Worm (Caenorhabditis elegans) whole organism, young adult: ENCODE measurements around the gene F27E5.9.

Experiments
- B0261.1 ChIP-seq: sonication (generic microtip); optimal IDR thresholded peaks from 2 replicates; lab custom pipeline; 2016; ENCODE audit warnings: mild to moderate bottlenecking, missing genetic modification characterization, moderate library complexity, missing compliant biosample characterization
- C17E4.6 ChIP-seq: fragments of 200-800 bp; sonication (Bioruptor generic); IDR thresholded peaks from 2 replicates; pipeline ENCODE4 v1.3.6; 2022; ENCODE audit warnings: missing genetic modification reagents, missing genetic modification characterization, missing compliant biosample characterization
- F22D6.2 ChIP-seq: sonication (generic microtip); optimal IDR thresholded peaks from 2 replicates; lab custom pipeline; 2016; ENCODE audit warnings: mild to moderate bottlenecking, missing genetic modification characterization, missing compliant biosample characterization
- F33H1.4 ChIP-seq: fragments of 200-800 bp; sonication (Bioruptor generic); IDR thresholded peaks from 2 replicates; pipeline ENCODE4 v1.3.6; 2022; ENCODE audit warnings: missing genetic modification reagents, missing genetic modification characterization, missing compliant biosample characterization
- F39B2.1 ChIP-seq: fragments of 200-800 bp; sonication (Bioruptor generic); IDR thresholded peaks from 2 replicates; pipeline ENCODE4 v1.3.6; 2022; ENCODE audit warnings: missing genetic modification reagents, missing genetic modification characterization, missing compliant biosample characterization
- F52B5.7 ChIP-seq: sonication (generic microtip); optimal IDR thresholded peaks from 2 replicates; lab custom pipeline; 2016; ENCODE audit warnings: mild to moderate bottlenecking, missing genetic modification characterization, missing compliant biosample characterization
- F57A8.1 ChIP-seq: fragments of 200-800 bp; sonication (Bioruptor generic); optimal IDR thresholded peaks from 2 replicates; lab custom pipeline; 2018; ENCODE audit warnings: mild to moderate bottlenecking, missing genetic modification characterization, moderate library complexity, missing compliant biosample characterization
- K11D2.4 ChIP-seq: fragments of 200-800 bp; sonication (Bioruptor generic); IDR thresholded peaks from 2 replicates; pipeline ENCODE4 v1.3.6; 2022; ENCODE audit warnings: missing genetic modification reagents, missing genetic modification characterization, missing compliant biosample characterization
- K12H6.12 ChIP-seq: fragments of 200-800 bp; sonication (Bioruptor generic); optimal IDR thresholded peaks from 2 replicates; lab custom pipeline; 2018; ENCODE audit warnings: mild to moderate bottlenecking, missing genetic modification characterization, missing compliant biosample characterization
- Y95B8A.8 ChIP-seq: fragments of 200-800 bp; sonication (Bioruptor generic); IDR thresholded peaks from 2 replicates; pipeline ENCODE4 v1.3.6; 2022; ENCODE audit warnings: missing genetic modification reagents, missing genetic modification characterization, missing compliant biosample characterization
- akir-1 ChIP-seq: fragments of 200-800 bp; sonication (Bioruptor generic); optimal IDR thresholded peaks from 2 replicates; lab custom pipeline; 2018; ENCODE audit warnings: mild to moderate bottlenecking, missing genetic modification characterization, moderate library complexity, missing compliant biosample characterization
- aptf-3 ChIP-seq: fragments of 200-800 bp; sonication (Bioruptor generic); IDR thresholded peaks from 2 replicates; pipeline ENCODE4 v1.3.6; 2022; ENCODE audit warnings: missing genetic modification characterization, missing compliant biosample characterization
- atf-7 ChIP-seq: sonication (generic microtip); optimal IDR thresholded peaks from 2 replicates; lab custom pipeline; 2017; ENCODE audit warnings: mild to moderate bottlenecking, missing genetic modification characterization, missing compliant biosample characterization
- athp-1 ChIP-seq: sonication (generic microtip); optimal IDR thresholded peaks from 2 replicates; lab custom pipeline; 2017; ENCODE audit warnings: mild to moderate bottlenecking, missing genetic modification characterization, missing compliant biosample characterization
- ceh-27 ChIP-seq: fragments of 200-800 bp; sonication (Bioruptor generic); optimal IDR thresholded peaks from 2 replicates; lab custom pipeline; 2018; ENCODE audit warnings: mild to moderate bottlenecking, missing genetic modification characterization, moderate library complexity, missing compliant biosample characterization
- ceh-40 ChIP-seq: fragments of 200-800 bp; sonication (Bioruptor generic); IDR thresholded peaks from 2 replicates; pipeline ENCODE4 v1.3.6; 2022; ENCODE audit warnings: missing genetic modification characterization, missing compliant biosample characterization
- ceh-91 ChIP-seq: fragments of 200-800 bp; sonication (Bioruptor generic); IDR thresholded peaks from 2 replicates; pipeline ENCODE4 v1.3.6; 2022; ENCODE audit warnings: missing genetic modification reagents, missing genetic modification characterization, missing compliant biosample characterization
- dpff-1 ChIP-seq: sonication (generic microtip); optimal IDR thresholded peaks from 2 replicates; lab custom pipeline; 2017; ENCODE audit warnings: mild to moderate bottlenecking, missing genetic modification characterization, missing compliant biosample characterization
- egl-18 ChIP-seq: fragments of 200-800 bp; sonication (Bioruptor generic); IDR thresholded peaks from 2 replicates; pipeline ENCODE4 v1.3.6; 2022; ENCODE audit warnings: missing genetic modification reagents, missing genetic modification characterization, missing compliant biosample characterization
- egrh-3 ChIP-seq: fragments of 200-800 bp; sonication (Bioruptor generic); IDR thresholded peaks from 2 replicates; pipeline ENCODE4 v1.3.6; 2022; ENCODE audit warnings: missing genetic modification reagents, missing genetic modification characterization, missing compliant biosample characterization
- ekl-4 ChIP-seq: fragments of 200-800 bp; sonication (Bioruptor generic); IDR thresholded peaks from 2 replicates; pipeline ENCODE4 v1.3.6; 2022; ENCODE audit warnings: missing genetic modification reagents, missing genetic modification characterization, missing compliant biosample characterization
- hrde-1 ChIP-seq: sonication (generic microtip); optimal IDR thresholded peaks from 2 replicates; lab custom pipeline; 2016; ENCODE audit warnings: missing genetic modification characterization, mild to moderate bottlenecking, missing compliant biosample characterization, moderate library complexity, missing genotype, missing genetic modification reagents, borderline replicate concordance
- let-607 ChIP-seq, 2 experiments: fragments of 200-800 bp in 1 of 2; sonication (Bioruptor generic) in 1 of 2; sonication (generic microtip) in 1 of 2; optimal IDR thresholded peaks; 2 replicates each; lab custom pipeline; 2016 to 2018; ENCODE audit warnings: mild to moderate bottlenecking in 2 of 2, missing compliant biosample characterization in 2 of 2, missing genetic modification characterization in 2 of 2, moderate library complexity in 2 of 2, missing genotype in 1 of 2
- lin-26 ChIP-seq: fragments of 200-800 bp; sonication (Bioruptor generic); IDR thresholded peaks from 2 replicates; pipeline ENCODE4 v1.3.6; 2022; ENCODE audit warnings: missing genetic modification reagents, missing genetic modification characterization, missing compliant biosample characterization
- lin-54 ChIP-seq: fragments of 200-800 bp; sonication (Bioruptor generic); optimal IDR thresholded peaks from 2 replicates; lab custom pipeline; 2018; ENCODE audit warnings: mild to moderate bottlenecking, missing genetic modification characterization, missing compliant biosample characterization
- lsl-1 ChIP-seq: fragments of 200-800 bp; sonication (Bioruptor generic); optimal IDR thresholded peaks from 2 replicates; lab custom pipeline; 2018; ENCODE audit warnings: mild to moderate bottlenecking, missing genetic modification characterization, moderate library complexity, missing compliant biosample characterization
- lsy-27 ChIP-seq: sonication (generic microtip); optimal IDR thresholded peaks from 2 replicates; lab custom pipeline; 2017; ENCODE audit warnings: missing genetic modification characterization, mild to moderate bottlenecking, missing compliant biosample characterization, antibody characterized with exemption, missing genotype, borderline replicate concordance; ENCODE audit not compliant: insufficient read depth
- madf-10 ChIP-seq: sonication (generic microtip); optimal IDR thresholded peaks from 2 replicates; lab custom pipeline; 2016; ENCODE audit warnings: mild to moderate bottlenecking, missing genetic modification characterization, missing compliant biosample characterization
- madf-3 ChIP-seq: fragments of 200-800 bp; sonication (Bioruptor generic); IDR thresholded peaks from 2 replicates; pipeline ENCODE4 v1.3.6; 2022; ENCODE audit warnings: missing genetic modification reagents, missing genetic modification characterization, missing compliant biosample characterization
- mel-28 ChIP-seq: sonication (generic microtip); optimal IDR thresholded peaks from 2 replicates; lab custom pipeline; 2016; ENCODE audit warnings: borderline replicate concordance, mild to moderate bottlenecking, missing genetic modification characterization, missing compliant biosample characterization
- mes-4 ChIP-seq: sonication (generic microtip); optimal IDR thresholded peaks from 2 replicates; lab custom pipeline; 2016; ENCODE audit warnings: missing genotype, missing genetic modification characterization, missing compliant biosample characterization
- mxl-1 ChIP-seq: sonication (generic microtip); optimal IDR thresholded peaks from 2 replicates; lab custom pipeline; 2016; ENCODE audit warnings: missing genetic modification characterization, missing compliant biosample characterization
- nfyb-1 ChIP-seq: fragments of 200-800 bp; sonication (Bioruptor generic); IDR thresholded peaks from 2 replicates; pipeline ENCODE4 v1.3.6; 2022; ENCODE audit warnings: missing genetic modification reagents, missing genetic modification characterization, missing compliant biosample characterization
- nhr-90 ChIP-seq: sonication (generic microtip); optimal IDR thresholded peaks from 2 replicates; lab custom pipeline; 2016; ENCODE audit warnings: missing genotype, mild to moderate bottlenecking, missing genetic modification characterization, missing compliant biosample characterization
- pbrm-1 ChIP-seq: fragments of 200-800 bp; sonication (Bioruptor generic); IDR thresholded peaks from 2 replicates; pipeline ENCODE4 v1.3.6; 2022; ENCODE audit warnings: missing genetic modification reagents, missing genetic modification characterization, missing compliant biosample characterization
- repo-1 ChIP-seq: sonication (generic microtip); optimal IDR thresholded peaks from 2 replicates; lab custom pipeline; 2017; ENCODE audit warnings: mild to moderate bottlenecking, missing genetic modification characterization, missing compliant biosample characterization
- snpc-1.3 ChIP-seq: sonication (generic microtip); optimal IDR thresholded peaks from 2 replicates; lab custom pipeline; 2017; ENCODE audit warnings: missing genetic modification characterization, mild to moderate bottlenecking, missing compliant biosample characterization, antibody characterized with exemption, moderate library complexity, missing genotype, missing genetic modification reagents; ENCODE audit not compliant: insufficient read depth
- snpc-4 ChIP-seq, 5 experiments: fragments of 150-350 bp in 1 of 5; sonication (generic microtip) in 4 of 5; optimal IDR thresholded peaks; 2 replicates each; lab custom pipeline; 2014 to 2018; ENCODE audit warnings: missing genetic modification characterization in 5 of 5, missing biosample characterization in 3 of 5, antibody characterized with exemption in 2 of 5, mild to moderate bottlenecking in 2 of 5, missing compliant biosample characterization in 2 of 5, missing genotype in 2 of 5, moderate library complexity in 2 of 5, missing genetic modification reagents in 1 of 5
- sptf-2 ChIP-seq: fragments of 200-800 bp; sonication (Bioruptor generic); optimal IDR thresholded peaks from 2 replicates; lab custom pipeline; 2018; ENCODE audit warnings: mild to moderate bottlenecking, missing genetic modification characterization, missing compliant biosample characterization
- tbp1 ChIP-seq: fragments of 200-800 bp; sonication (Bioruptor generic); optimal IDR thresholded peaks from 2 replicates; lab custom pipeline; 2018; ENCODE audit warnings: mild to moderate bottlenecking, missing genetic modification characterization, missing compliant biosample characterization
- tlf-1 ChIP-seq: fragments of 200-800 bp; sonication (Bioruptor generic); optimal IDR thresholded peaks from 2 replicates; lab custom pipeline; 2018; ENCODE audit warnings: mild to moderate bottlenecking, missing genetic modification characterization, missing compliant biosample characterization
- zfh-2 ChIP-seq: fragments of 200-800 bp; sonication (Bioruptor generic); conservative IDR thresholded peaks from 2 replicates; pipeline ENCODE4 v1.3.6; 2022; ENCODE audit warnings: missing genetic modification reagents, missing genetic modification characterization, missing compliant biosample characterization
- ztf-18 ChIP-seq: sonication (generic microtip); optimal IDR thresholded peaks from 2 replicates; lab custom pipeline; 2016; ENCODE audit warnings: missing genotype, mild to moderate bottlenecking, missing genetic modification characterization, missing compliant biosample characterization
- ztf-25 ChIP-seq: fragments of 200-800 bp; sonication (Bioruptor generic); IDR thresholded peaks from 2 replicates; pipeline ENCODE4 v1.3.6; 2022; ENCODE audit warnings: missing genetic modification reagents, missing genetic modification characterization, missing compliant biosample characterization
- ztf-28 ChIP-seq: fragments of 200-800 bp; sonication (Bioruptor generic); IDR thresholded peaks from 2 replicates; pipeline ENCODE4 v1.3.6; 2022; ENCODE audit warnings: missing genetic modification reagents, missing genetic modification characterization, missing compliant biosample characterization
- ztf-6 ChIP-seq: fragments of 200-800 bp; sonication (Bioruptor generic); IDR thresholded peaks from 2 replicates; pipeline ENCODE4 v1.3.6; 2022; ENCODE audit warnings: missing genetic modification reagents, missing genetic modification characterization, missing compliant biosample characterization

F27E5.9 gene

ce11 chrII:10168905-10169782 is 34.4 kb downstream of the F27E5.9 start, which contains the start of gene daf-19 (continued):
- TF ChIP-seq ekl-4 (GFP tag; lab: Robert Waterston, UW) (0 out of 2 replicates have a peak, but pooled peaks have one; percentile 33), lin-26 (GFP tag; lab: Robert Waterston, UW) (no peak), nhr-90 (no peak), lsl-1 (GFP tag; lab: Kevin White, UChicago) (no peak), ztf-6 (no peak), B0261.1 (tag; lab: Kevin White, UChicago) (no peak), ztf-18 (peak; percentile 12), tbp1 (peak; percentile 24), F39B2.1 (no peak), snpc-1.3 (no peak), tlf-1 (GFP tag; lab: Kevin White, UChicago) (no peak), sptf-2 (no peak), hrde-1 (tag; lab: Kevin White, UChicago) (no peak), let-607 (tag; optimal IDR thresholded peaks at IDR 0.05; lab: Kevin White, UChicago) (peak in 1 of 2 experiments; percentile 4), nfyb-1 (GFP tag; lab: Robert Waterston, UW) (peak; percentile 79), snpc-4 (GFP tag; optimal IDR thresholded peaks at IDR 0.05; lab: Kevin White, UChicago) (no peak), snpc-4 (tag; optimal IDR thresholded peaks at IDR 0.05; lab: Kevin White, UChicago) (peak in 1 of 4 experiments; percentile 17), madf-3 (no peak), F57A8.1 (no peak), repo-1 (tag; lab: Kevin White, UChicago) (no peak), ceh-27 (GFP tag; lab: Kevin White, UChicago) (peak; percentile 59), aptf-3 (GFP tag; lab: Robert Waterston, UW) (no peak), Y95B8A.8 (no peak), C17E4.6 (GFP tag; lab: Robert Waterston, UW) (no peak), K12H6.12 (tag; lab: Kevin White, UChicago) (peak; percentile 35), lsy-27 (no peak), ztf-28 (GFP tag; lab: Robert Waterston, UW) (no peak), F52B5.7 (tag; lab: Kevin White, UChicago) (no peak), pbrm-1 (GFP tag; lab: Robert Waterston, UW) (no peak), akir-1 (no peak), ceh-91 (GFP tag; lab: Robert Waterston, UW) (no peak), zfh-2 (GFP tag; lab: Robert Waterston, UW) (peak; percentile 70), madf-10 (tag; lab: Kevin White, UChicago) (peak; percentile 4), mes-4 (tag; lab: Kevin White, UChicago) (no peak), athp-1 (tag; lab: Kevin White, UChicago) (no peak), K11D2.4 (GFP tag; lab: Robert Waterston, UW) (0 out of 2 replicates have a peak, but pooled peaks have one; percentile 31), dpff-1 (tag; lab: Kevin White, UChicago) (no peak), mxl-1 (no peak), egl-18 (no peak), lin-54 (GFP tag; lab: Kevin White, UChicago) (no peak), ceh-40 (GFP tag; lab: Robert Waterston, UW) (no peak), F33H1.4 (GFP tag; lab: Robert Waterston, UW) (no peak), ztf-25 (GFP tag; lab: Robert Waterston, UW) (no peak), F22D6.2 (tag; lab: Kevin White, UChicago) (no peak), mel-28 (no peak), atf-7 (peak; percentile 4), egrh-3 (peak; percentile 45)
